Fruit fly (Drosophila melanogaster) whole organism, embryonic: ENCODE data around the gene Eato.

Experiments used
- Adf1 ChIP-seq: fragments of 200-800 bp; sonication (Bioruptor generic); IDR thresholded peaks from 2 replicates; pipeline ENCODE4 v1.3.6; 2022; ENCODE audit warnings: missing biosample characterization, missing genetic modification characterization
- Aef1 ChIP-seq: fragments of 200-800 bp; sonication (Bioruptor generic); IDR thresholded peaks from 3 replicates; pipeline ENCODE4 v1.3.6; 2022; ENCODE audit warnings: missing biosample characterization, missing genetic modification characterization
- BtbVII ChIP-seq: fragments of 200-800 bp; sonication (Bioruptor generic); optimal IDR thresholded peaks from 3 replicates; lab custom pipeline; 2017; ENCODE audit warnings: missing biosample characterization, mild to moderate bottlenecking, missing genetic modification characterization
- CG11560 ChIP-seq: fragments of 200-800 bp; sonication (Bioruptor generic); IDR thresholded peaks from 3 replicates; pipeline ENCODE4 v1.3.6; 2022; ENCODE audit warnings: missing biosample characterization, missing genetic modification characterization
- CG11723 ChIP-seq: fragments of 200-800 bp; sonication (Bioruptor generic); optimal IDR thresholded peaks from 2 replicates; lab custom pipeline; 2017; ENCODE audit warnings: missing biosample characterization, mild to moderate bottlenecking, missing genetic modification characterization
- CG12769 ChIP-seq: fragments of 200-800 bp; sonication (Bioruptor generic); optimal IDR thresholded peaks from 2 replicates; lab custom pipeline; 2019; ENCODE audit warnings: missing biosample characterization, mild to moderate bottlenecking, missing genetic modification characterization, moderate library complexity
- CG13287 ChIP-seq: fragments of 200-800 bp; sonication (Bioruptor generic); IDR thresholded peaks from 2 replicates; pipeline ENCODE4 v1.3.6; 2022; ENCODE audit warnings: missing biosample characterization, missing genetic modification characterization; ENCODE audit not compliant: partially characterized antibody
- CG13775 ChIP-seq: fragments of 200-800 bp; sonication (Bioruptor generic); optimal IDR thresholded peaks from 3 replicates; lab custom pipeline; 2017; ENCODE audit warnings: missing biosample characterization, mild to moderate bottlenecking, missing genetic modification characterization
- CG14965 ChIP-seq: fragments of 200-800 bp; sonication (Bioruptor generic); optimal IDR thresholded peaks from 2 replicates; lab custom pipeline; 2016; ENCODE audit warnings: missing biosample characterization, missing genetic modification characterization, borderline replicate concordance
- CG17328 ChIP-seq: fragments of 200-800 bp; sonication (Bioruptor generic); IDR thresholded peaks from 2 replicates; pipeline ENCODE4 v1.3.6; 2022; ENCODE audit warnings: missing biosample characterization, missing genetic modification characterization
- CG17568 ChIP-seq: fragments of 200-800 bp; sonication (Bioruptor generic); optimal IDR thresholded peaks from 2 replicates; lab custom pipeline; 2018; ENCODE audit warnings: missing biosample characterization, mild to moderate bottlenecking, missing genetic modification characterization, moderate library complexity
- CG30431 ChIP-seq: fragments of 200-800 bp; sonication (Bioruptor generic); optimal IDR thresholded peaks from 2 replicates; lab custom pipeline; 2017; ENCODE audit warnings: missing biosample characterization, missing genetic modification characterization
- CG3847 ChIP-seq: fragments of 200-800 bp; sonication (Bioruptor generic); IDR thresholded peaks from 2 replicates; pipeline ENCODE4 v1.3.6; 2022; ENCODE audit warnings: missing biosample characterization, missing genetic modification characterization
- CG7987 ChIP-seq: fragments of 200-800 bp; sonication (Bioruptor generic); optimal IDR thresholded peaks from 2 replicates; lab custom pipeline; 2018; ENCODE audit warnings: missing biosample characterization, mild to moderate bottlenecking, missing genetic modification characterization, moderate library complexity
- CG8290 ChIP-seq, 3 experiments: fragments of 200-800 bp; sonication (Bioruptor generic); optimal IDR thresholded peaks; 2 replicates each; lab custom pipeline; 2016 to 2019; ENCODE audit warnings: missing biosample characterization in 3 of 3, missing genetic modification characterization in 3 of 3, mild to moderate bottlenecking in 2 of 3, moderate library complexity in 1 of 3
- CG9437 ChIP-seq: fragments of 200-800 bp; sonication (Bioruptor generic); optimal IDR thresholded peaks from 2 replicates; lab custom pipeline; 2018; ENCODE audit warnings: missing biosample characterization, mild to moderate bottlenecking, missing genetic modification characterization
- CG9609 ChIP-seq: fragments of 200-800 bp; sonication (Bioruptor generic); optimal IDR thresholded peaks from 3 replicates; lab custom pipeline; 2016; ENCODE audit warnings: missing biosample characterization, missing genetic modification characterization
- Deaf1 ChIP-seq: fragments of 200-800 bp; optimal IDR thresholded peaks from 3 replicates; lab custom pipeline; 2019; ENCODE audit warnings: missing biosample characterization, mild to moderate bottlenecking, missing genetic modification characterization, moderate library complexity
- Elba2 ChIP-seq: fragments of 200-800 bp; sonication (Bioruptor generic); optimal IDR thresholded peaks from 3 replicates; lab custom pipeline; 2016; ENCODE audit warnings: missing biosample characterization, missing genetic modification characterization
- Ets65A ChIP-seq: fragments of 200-800 bp; sonication (Bioruptor generic); peaks from one replicate; lab custom pipeline; 2016; ENCODE audit warnings: missing biosample characterization, missing genetic modification characterization
- HHEX ChIP-seq: fragments of 200-800 bp; sonication (Bioruptor generic); optimal IDR thresholded peaks from 3 replicates; lab custom pipeline; 2017; ENCODE audit warnings: missing biosample characterization, mild to moderate bottlenecking, missing genetic modification characterization, missing genetic modification reagents
- Hr3 ChIP-seq: fragments of 200-800 bp; sonication (Bioruptor generic); optimal IDR thresholded peaks from 3 replicates; lab custom pipeline; 2016; ENCODE audit warnings: missing biosample characterization, missing genetic modification characterization
- Med ChIP-seq: fragments of 200-800 bp; sonication (Bioruptor generic); peaks from one replicate; lab custom pipeline; 2016; ENCODE audit warnings: missing biosample characterization, missing genetic modification characterization, mild to moderate bottlenecking, inconsistent platforms, moderate library complexity
- Pdp1 ChIP-seq, 2 experiments: fragments of 200-800 bp; sonication (Bioruptor generic); optimal IDR thresholded peaks; 3 replicates each; lab custom pipeline; 2016; ENCODE audit warnings: missing biosample characterization in 2 of 2, missing genetic modification characterization in 2 of 2, mild to moderate bottlenecking in 1 of 2, moderate library complexity in 1 of 2
- Xrp1 ChIP-seq: fragments of 200-800 bp; sonication (Bioruptor generic); IDR thresholded peaks from 2 replicates; pipeline ENCODE4 v1.3.6; 2022; ENCODE audit warnings: missing biosample characterization, missing genetic modification characterization
- amos ChIP-seq: fragments of 200-800 bp; sonication (Bioruptor generic); IDR thresholded peaks from 2 replicates; pipeline ENCODE4 v1.3.6; 2022; ENCODE audit warnings: missing biosample characterization, missing genetic modification characterization; ENCODE audit not compliant: partially characterized antibody
- br ChIP-seq: fragments of >200 bp; optimal IDR thresholded peaks from 2 replicates; lab custom pipeline; 2017
- btn ChIP-seq: fragments of 200-800 bp; sonication (Bioruptor generic); optimal IDR thresholded peaks from 2 replicates; lab custom pipeline; 2016; ENCODE audit warnings: missing biosample characterization, missing genetic modification characterization
- ci ChIP-seq: fragments of 200-800 bp; sonication (Bioruptor generic); IDR thresholded peaks from 3 replicates; pipeline ENCODE4 v1.3.6; 2022; ENCODE audit warnings: missing biosample characterization, missing genetic modification characterization
- dm ChIP-seq: fragments of 200-800 bp; sonication (Bioruptor generic); optimal IDR thresholded peaks from 3 replicates; lab custom pipeline; 2016; ENCODE audit warnings: missing biosample characterization, missing genetic modification characterization
- esg ChIP-seq: fragments of 200-800 bp; sonication (Bioruptor generic); conservative IDR thresholded peaks from 2 replicates; pipeline ENCODE4 v1.3.6; 2022; ENCODE audit warnings: missing biosample characterization, missing genetic modification characterization
- exex ChIP-seq: fragments of 200-800 bp; sonication (Bioruptor generic); optimal IDR thresholded peaks from 4 replicates; lab custom pipeline; 2018; ENCODE audit warnings: missing biosample characterization, mild to moderate bottlenecking, missing genetic modification characterization, moderate library complexity
- ftz-f1 ChIP-seq: fragments of 200-800 bp; sonication (Bioruptor generic); optimal IDR thresholded peaks from 2 replicates; lab custom pipeline; 2016; ENCODE audit warnings: missing biosample characterization, missing genetic modification characterization
- grn ChIP-seq: fragments of 200-800 bp; sonication (Bioruptor generic); optimal IDR thresholded peaks from 3 replicates; lab custom pipeline; 2017; ENCODE audit warnings: missing biosample characterization, missing genetic modification characterization
- gro ChIP-seq: fragments of 200-800 bp; sonication (Bioruptor generic); optimal IDR thresholded peaks from 2 replicates; lab custom pipeline; 2016; ENCODE audit warnings: missing biosample characterization, missing genetic modification characterization
- lab ChIP-seq: fragments of 200-800 bp; sonication (Bioruptor generic); optimal IDR thresholded peaks from 3 replicates; lab custom pipeline; 2017; ENCODE audit warnings: missing biosample characterization, missing genetic modification characterization, mild to moderate bottlenecking, moderate library complexity, missing genetic modification reagents
- lbe ChIP-seq: fragments of 200-800 bp; sonication (Bioruptor generic); optimal IDR thresholded peaks from 2 replicates; lab custom pipeline; 2016; ENCODE audit warnings: missing biosample characterization, mild to moderate bottlenecking, missing genetic modification characterization
- mirr ChIP-seq: fragments of 200-800 bp; sonication (Bioruptor generic); optimal IDR thresholded peaks from 3 replicates; lab custom pipeline; 2018; ENCODE audit warnings: missing biosample characterization, mild to moderate bottlenecking, missing genetic modification characterization
- sd ChIP-seq: fragments of 200-800 bp; sonication (Bioruptor generic); optimal IDR thresholded peaks from 3 replicates; lab custom pipeline; 2018; ENCODE audit warnings: missing biosample characterization, mild to moderate bottlenecking, missing genetic modification characterization, moderate library complexity
- sens ChIP-seq: fragments of 200-800 bp; sonication (Bioruptor generic); peaks from one replicate; lab custom pipeline; 2016; ENCODE audit warnings: missing biosample characterization, missing genetic modification characterization
- seq ChIP-seq: fragments of 200-800 bp; sonication (Bioruptor generic); IDR thresholded peaks from 2 replicates; pipeline ENCODE4 v1.3.6; 2022; ENCODE audit warnings: missing biosample characterization, missing genetic modification characterization
- slbo ChIP-seq: fragments of 200-800 bp; sonication (Bioruptor generic); IDR thresholded peaks from 2 replicates; pipeline ENCODE4 v1.3.6; 2022; ENCODE audit warnings: missing biosample characterization, missing genetic modification characterization
- so ChIP-seq: fragments of 200-800 bp; sonication (Bioruptor generic); IDR thresholded peaks from 3 replicates; pipeline ENCODE4 v1.3.6; 2022; ENCODE audit warnings: missing biosample characterization, missing genetic modification characterization
- sug ChIP-seq: fragments of 200-800 bp; optimal IDR thresholded peaks from 2 replicates; lab custom pipeline; 2019; ENCODE audit warnings: missing biosample characterization, mild to moderate bottlenecking, missing genetic modification characterization, moderate library complexity
- tio ChIP-seq: fragments of 200-800 bp; sonication (Bioruptor generic); optimal IDR thresholded peaks from 2 replicates; lab custom pipeline; 2017; ENCODE audit warnings: missing biosample characterization, missing genetic modification characterization, inconsistent platforms
- trem ChIP-seq: fragments of 200-800 bp; optimal IDR thresholded peaks from 3 replicates; lab custom pipeline; 2019; ENCODE audit warnings: missing biosample characterization, mild to moderate bottlenecking, missing genetic modification characterization, moderate library complexity
- wek ChIP-seq: fragments of 200-800 bp; sonication (Bioruptor generic); optimal IDR thresholded peaks from 3 replicates; lab custom pipeline; 2018; ENCODE audit warnings: missing biosample characterization, mild to moderate bottlenecking, missing genetic modification characterization, moderate library complexity
- zfh1 ChIP-seq: fragments of 200-800 bp; sonication (Bioruptor generic); IDR thresholded peaks from 3 replicates; pipeline ENCODE4 v1.3.6; 2022; ENCODE audit warnings: missing biosample characterization, missing genetic modification characterization

Gene Eato

DNA sequence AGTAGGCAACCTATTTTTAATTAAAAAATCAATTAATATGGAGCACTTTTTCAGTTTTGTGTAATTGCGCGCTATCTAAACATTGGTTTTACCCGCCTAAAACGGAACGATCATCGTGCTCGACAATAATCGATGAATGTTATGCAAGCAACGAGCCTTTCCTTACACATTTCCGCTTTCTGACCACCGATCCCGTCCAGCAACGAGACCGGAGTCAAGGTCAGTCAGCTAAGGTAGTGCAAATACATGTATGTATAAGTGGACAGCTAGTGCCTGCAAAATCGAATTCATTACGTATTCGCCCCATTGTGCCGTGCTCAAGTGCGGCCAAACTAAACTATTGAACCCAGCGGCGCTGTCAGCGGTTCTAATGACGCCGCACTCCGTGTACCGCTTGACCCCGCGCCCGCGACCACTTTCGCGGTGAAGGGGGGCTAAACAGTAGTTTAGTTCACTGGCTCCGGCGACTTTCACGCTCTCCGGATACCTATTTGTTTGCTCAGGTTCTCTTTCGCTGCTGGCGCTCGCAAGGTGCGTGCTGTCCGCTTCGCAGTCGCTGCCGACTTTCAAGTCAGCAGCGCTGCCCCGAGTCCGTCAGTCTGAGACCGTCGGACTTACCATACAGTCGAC, 19.3 kb downstream of the Eato start, which contains the start of gene CAH1 (continued):
- TF ChIP-seq br (lab: Kevin White, UChicago) (no peak), dm (no peak), slbo (GFP tag; lab: Robert Waterston, UW) (0 out of 2 replicates have a peak, but pooled peaks have one; percentile 5), CG8290 (GFP tag; optimal IDR thresholded peaks at IDR 0.05; lab: Kevin White, UChicago) (no peak), CG8290 (tag; optimal IDR thresholded peaks at IDR 0.05; lab: Kevin White, UChicago) (peak in 1 of 2 experiments; percentile 42), sug (tag; lab: Kevin White, UChicago) (peak; percentile 47), CG17328 (0 out of 2 replicates have a peak, but pooled peaks have one; percentile 9), esg (no peak), exex (tag; lab: Kevin White, UChicago) (peak; percentile 71), Elba2 (GFP tag; lab: Kevin White, UChicago) (no peak), amos (peak; percentile 19; the same call in 1 of the 2 replicates), ftz-f1 (GFP tag; lab: Kevin White, UChicago) (peak; percentile 63), CG11560 (tag; lab: Robert Waterston, UW) (no peak), CG13287 (GFP tag; lab: Robert Waterston, UW) (peak; percentile 44), Xrp1 (no peak), Adf1 (GFP tag; lab: Robert Waterston, UW) (peak; percentile 95), lab (GFP tag; lab: Kevin White, UChicago) (peak; percentile 23), sens (GFP tag; lab: Kevin White, UChicago) (peak; percentile 47), CG12769 (tag; lab: Kevin White, UChicago) (peak; percentile 83), Ets65A (GFP tag; lab: Kevin White, UChicago) (peak; percentile 22), Pdp1 (GFP tag; optimal IDR thresholded peaks at IDR 0.05; lab: Kevin White, UChicago) (peak in 1 of 2 experiments; percentile 80), CG9609 (GFP tag; lab: Kevin White, UChicago) (no peak), CG3847 (GFP tag; lab: Robert Waterston, UW) (no peak), CG9437 (GFP tag; lab: Kevin White, UChicago) (no peak), trem (tag; lab: Kevin White, UChicago) (no peak), Aef1 (GFP tag; lab: Robert Waterston, UW) (no peak)

dm6 chr2L:13803805-13804560, 20.1 kb downstream of the Eato start:
- TF ChIP-seq CG30431 (GFP tag; lab: Kevin White, UChicago) (no peak), HHEX (GFP tag; lab: Kevin White, UChicago) (peak; percentile 6), gro (peak; percentile 31), wek (no peak), tio (GFP tag; lab: Kevin White, UChicago) (no peak), CG17568 (GFP tag; lab: Kevin White, UChicago) (no peak), ci (GFP tag; lab: Robert Waterston, UW) (no peak), CG12769 (tag; lab: Kevin White, UChicago) (peak; percentile 38), Med (GFP tag; lab: Kevin White, UChicago) (peak; percentile 64), Deaf1 (tag; lab: Kevin White, UChicago) (peak; percentile 82), so (GFP tag; lab: Robert Waterston, UW) (peak; percentile 22; the same call in 1 of the 3 replicates), lbe (GFP tag; lab: Kevin White, UChicago) (no peak), mirr (GFP tag; lab: Kevin White, UChicago) (no peak), Hr3 (GFP tag; lab: Kevin White, UChicago) (no peak), sd (peak; percentile 75), BtbVII (GFP tag; lab: Kevin White, UChicago) (peak; percentile 10), zfh1 (GFP tag; lab: Robert Waterston, UW) (no peak), btn (GFP tag; lab: Kevin White, UChicago) (no peak), exex (tag; lab: Kevin White, UChicago) (peak; percentile 93), CG13775 (GFP tag; lab: Kevin White, UChicago) (no peak), grn (GFP tag; lab: Kevin White, UChicago) (peak; percentile 50), seq (no peak), CG14965 (GFP tag; lab: Kevin White, UChicago) (no peak), CG7987 (peak; percentile 94), CG11723 (GFP tag; lab: Kevin White, UChicago) (no peak)
